Worm (Caenorhabditis elegans) whole organism, mixed stage, embryonic: ENCODE measurements around the gene R10E11.5.

Experiments
- flh-1 ChIP-seq: fragments of 200-800 bp; sonication (Bioruptor generic); optimal IDR thresholded peaks from 2 replicates; lab custom pipeline; 2018; ENCODE audit warnings: mild to moderate bottlenecking, missing genetic modification characterization, moderate library complexity, missing compliant biosample characterization
- mep-1 ChIP-seq: fragments of 150-350 bp; optimal IDR thresholded peaks from 2 replicates; lab custom pipeline; 2017; ENCODE audit warnings: missing biosample characterization, missing genetic modification reagents, missing genetic modification characterization, inconsistent platforms
- nhr-237 ChIP-seq: fragments of 150-350 bp; optimal IDR thresholded peaks from 2 replicates; lab custom pipeline; 2014; ENCODE audit warnings: missing biosample characterization, missing genetic modification characterization
- sem-2 ChIP-seq: fragments of 200-800 bp; sonication (Bioruptor generic); optimal IDR thresholded peaks from 2 replicates; lab custom pipeline; 2018; ENCODE audit warnings: mild to moderate bottlenecking, missing genetic modification characterization, missing compliant biosample characterization

ce11 chrIII:9826005-9826404, 36.5 kb upstream of the R10E11.5 start:
- TF ChIP-seq sem-2 (no peak), nhr-237 (tag; lab: Kevin White, UChicago) (no peak), mep-1 (tag; lab: Kevin White, UChicago) (peak; percentile 3), flh-1 (GFP tag; lab: Kevin White, UChicago) (no peak)
